Fruit fly (Drosophila melanogaster): ENCODE results near the gene CG9257.

Gene CG9257

dm6 chr2L:21149053-21149452 lies 46.5 kb downstream of the CG9257 start:
- TF ChIP-seq trem (tag; optimal IDR thresholded peaks at IDR 0.05) = peak; percentile 67
- TF ChIP-seq dpn (GFP tag; optimal IDR thresholded peaks at IDR 0.05) = peak; percentile 36 to 49
- peak; percentile 74 for TF ChIP-seq row (GFP tag; IDR thresholded peaks at IDR 0.05)
- TF ChIP-seq sim (GFP tag; IDR thresholded peaks at IDR 0.05) = peak; percentile 43; the same call in 1 of the 2 replicates
- peak; percentile 67 for TF ChIP-seq CG17359 (tag; optimal IDR thresholded peaks at IDR 0.05)
- TF ChIP-seq eve (GFP tag; optimal IDR thresholded peaks at IDR 0.05) = no peak
- no peak for TF ChIP-seq Sox102F (GFP tag; optimal IDR thresholded peaks at IDR 0.05)
- TF ChIP-seq nmo (GFP tag; optimal IDR thresholded peaks at IDR 0.05) = peak; percentile 60
- peak; percentile 69; the same call in 2 of the 3 replicates for TF ChIP-seq hb (GFP tag; IDR thresholded peaks at IDR 0.05; ENCODE audit: partially characterized antibody)
- TF ChIP-seq D (optimal IDR thresholded peaks at IDR 0.05) = no peak
- TF ChIP-seq D (GFP tag; optimal IDR thresholded peaks at IDR 0.05) = no peak
- peak; percentile 71 for TF ChIP-seq CG12659 (GFP tag; optimal IDR thresholded peaks at IDR 0.05)
- TF ChIP-seq grau (tag; optimal IDR thresholded peaks at IDR 0.05) = peak; percentile 63
- TF ChIP-seq CG13123 (GFP tag; optimal IDR thresholded peaks at IDR 0.05) = peak; percentile 9
- peak; percentile 57 for TF ChIP-seq CG10147 (GFP tag; optimal IDR thresholded peaks at IDR 0.05)
- TF ChIP-seq Aef1 (GFP tag; IDR thresholded peaks at IDR 0.05) = peak; percentile 32; the same call in 1 of the 3 replicates
- peak; percentile 27 for TF ChIP-seq CG1233 (GFP tag; optimal IDR thresholded peaks at IDR 0.05)
- TF ChIP-seq bbx (GFP tag; IDR thresholded peaks at IDR 0.05; ENCODE audit: partially characterized antibody) = peak; percentile 58; the same call in 1 of the 2 replicates
- TF ChIP-seq Trl (optimal IDR thresholded peaks at IDR 0.05) = no peak
- TF ChIP-seq Trl (GFP tag; optimal IDR thresholded peaks at IDR 0.05) = peak; percentile 2
- TF ChIP-seq CG10654 (GFP tag; optimal IDR thresholded peaks at IDR 0.05) = peak; percentile 16
- TF ChIP-seq CG3847 (GFP tag; IDR thresholded peaks at IDR 0.05) = peak; percentile 63
- TF ChIP-seq eyg (GFP tag; optimal IDR thresholded peaks at IDR 0.05) = no peak
- peak; percentile 74 for TF ChIP-seq Rfx (GFP tag; IDR thresholded peaks at IDR 0.05)
- peak; percentile 30 for TF ChIP-seq sisA (GFP tag; IDR thresholded peaks at IDR 0.05)
- TF ChIP-seq gem (tag; optimal IDR thresholded peaks at IDR 0.05) = peak; percentile 75
- TF ChIP-seq CTCF (GFP tag; optimal IDR thresholded peaks at IDR 0.05) = no peak
- TF ChIP-seq Xrp1 (GFP tag; IDR thresholded peaks at IDR 0.05) = peak; percentile 66; the same call in 1 of the 2 replicates
- TF ChIP-seq CG18619 (GFP tag; optimal IDR thresholded peaks at IDR 0.05) = no peak
- peak; percentile 56; the same call in 2 of the 3 replicates for TF ChIP-seq knrl (GFP tag; IDR thresholded peaks at IDR 0.05; ENCODE audit: partially characterized antibody)
- TF ChIP-seq Atf3 (GFP tag; optimal IDR thresholded peaks at IDR 0.05) = no peak
- peak; percentile 48 for TF ChIP-seq dmrt11E (tag; optimal IDR thresholded peaks at IDR 0.05)
- TF ChIP-seq Hr3 (GFP tag; optimal IDR thresholded peaks at IDR 0.05) = peak; percentile 41
- TF ChIP-seq grn (GFP tag; optimal IDR thresholded peaks at IDR 0.05) = peak; percentile 90
- peak; percentile 52; the same call in 1 of the 2 replicates for TF ChIP-seq Atf6 (GFP tag; IDR thresholded peaks at IDR 0.05)
- no peak for TF ChIP-seq Tbp (GFP tag; optimal IDR thresholded peaks at IDR 0.05)
- TF ChIP-seq ato (GFP tag; IDR thresholded peaks at IDR 0.05; ENCODE audit: partially characterized antibody) = peak; percentile 69
- TF ChIP-seq Meics (GFP tag; optimal IDR thresholded peaks at IDR 0.05) = peak; percentile 67
- no peak for TF ChIP-seq CG17186 (GFP tag; optimal IDR thresholded peaks at IDR 0.05)
- peak; percentile 23 for TF ChIP-seq CG17385 (GFP tag; optimal IDR thresholded peaks at IDR 0.05)
- TF ChIP-seq Chrac-16 (GFP tag; optimal IDR thresholded peaks at IDR 0.05) = peak; percentile 1
- TF ChIP-seq PHDP (tag; optimal IDR thresholded peaks at IDR 0.05) = peak; percentile 59
- TF ChIP-seq CG32767 (GFP tag; IDR thresholded peaks at IDR 0.05) = peak; percentile 11; the same call in 1 of the 2 replicates
- TF ChIP-seq Xbp1 (GFP tag; optimal IDR thresholded peaks at IDR 0.05) = peak; percentile 57
- TF ChIP-seq CG4424 (GFP tag; optimal IDR thresholded peaks at IDR 0.05) = peak; percentile 53
- peak; percentile 19 for TF ChIP-seq CG12769 (tag; optimal IDR thresholded peaks at IDR 0.05)
- TF ChIP-seq Bgb (GFP tag; IDR thresholded peaks at IDR 0.05; ENCODE audit: partially characterized antibody) = peak; percentile 72; the same call in 1 of the 2 replicates
- TF ChIP-seq oc (tag; optimal IDR thresholded peaks at IDR 0.05) = no peak
- no peak for TF ChIP-seq C15 (GFP tag; IDR thresholded peaks at IDR 0.05)
- peak; percentile 25 for TF ChIP-seq CG10209 (GFP tag; optimal IDR thresholded peaks at IDR 0.05)
- no peak for TF ChIP-seq rib (GFP tag; IDR thresholded peaks at IDR 0.05)
- no peak for TF ChIP-seq vfl (GFP tag; optimal IDR thresholded peaks at IDR 0.05)

All from whole organism, embryonic.